Worm (Caenorhabditis elegans) whole organism, young adult: ENCODE measurements around the gene F20D6.12.

Experiments
- B0019.2 ChIP-seq: fragments of 200-800 bp; sonication (Bioruptor generic); conservative IDR thresholded peaks from 2 replicates; pipeline ENCODE4 v1.3.6; 2022; ENCODE audit warnings: missing genetic modification reagents, missing genetic modification characterization, missing compliant biosample characterization
- B0035.1 ChIP-seq: sonication (generic microtip); optimal IDR thresholded peaks from 2 replicates; lab custom pipeline; 2016; ENCODE audit warnings: missing genetic modification characterization, mild to moderate bottlenecking, missing compliant biosample characterization, missing genotype, missing genetic modification reagents
- B0261.1 ChIP-seq: sonication (generic microtip); optimal IDR thresholded peaks from 2 replicates; lab custom pipeline; 2016; ENCODE audit warnings: mild to moderate bottlenecking, missing genetic modification characterization, moderate library complexity, missing compliant biosample characterization
- C17E4.6 ChIP-seq: fragments of 200-800 bp; sonication (Bioruptor generic); IDR thresholded peaks from 2 replicates; pipeline ENCODE4 v1.3.6; 2022; ENCODE audit warnings: missing genetic modification reagents, missing genetic modification characterization, missing compliant biosample characterization
- F10E7.11 ChIP-seq: sonication (generic microtip); optimal IDR thresholded peaks from 2 replicates; lab custom pipeline; 2017; ENCODE audit warnings: mild to moderate bottlenecking, missing genetic modification characterization, moderate library complexity, missing compliant biosample characterization
- F23B12.7 ChIP-seq: sonication (generic microtip); optimal IDR thresholded peaks from 2 replicates; lab custom pipeline; 2017; ENCODE audit warnings: missing genetic modification characterization, mild to moderate bottlenecking, missing compliant biosample characterization, antibody characterized with exemption, moderate library complexity; ENCODE audit not compliant: insufficient read depth
- F37B4.10 ChIP-seq: fragments of 200-800 bp; sonication (Bioruptor generic); IDR thresholded peaks from 2 replicates; pipeline ENCODE4 v1.3.6; 2022; ENCODE audit warnings: missing genetic modification characterization, missing compliant biosample characterization
- F39B2.1 ChIP-seq: fragments of 200-800 bp; sonication (Bioruptor generic); IDR thresholded peaks from 2 replicates; pipeline ENCODE4 v1.3.6; 2022; ENCODE audit warnings: missing genetic modification reagents, missing genetic modification characterization, missing compliant biosample characterization
- F55B11.4 ChIP-seq: sonication (generic microtip); optimal IDR thresholded peaks from 2 replicates; lab custom pipeline; 2016; ENCODE audit warnings: missing compliant biosample characterization, missing genetic modification characterization, borderline replicate concordance; ENCODE audit not compliant: insufficient read depth
- K12H6.12 ChIP-seq: fragments of 200-800 bp; sonication (Bioruptor generic); optimal IDR thresholded peaks from 2 replicates; lab custom pipeline; 2018; ENCODE audit warnings: mild to moderate bottlenecking, missing genetic modification characterization, missing compliant biosample characterization
- T26A5.8 ChIP-seq: sonication (generic microtip); optimal IDR thresholded peaks from 2 replicates; lab custom pipeline; 2016; ENCODE audit warnings: missing genetic modification characterization, missing compliant biosample characterization
- Y53F4B.3 ChIP-seq: fragments of 200-800 bp; sonication (Bioruptor generic); IDR thresholded peaks from 2 replicates; pipeline ENCODE4 v1.3.6; 2022; ENCODE audit warnings: missing genetic modification reagents, missing genetic modification characterization, missing compliant biosample characterization
- Y95B8A.8 ChIP-seq: fragments of 200-800 bp; sonication (Bioruptor generic); IDR thresholded peaks from 2 replicates; pipeline ENCODE4 v1.3.6; 2022; ENCODE audit warnings: missing genetic modification reagents, missing genetic modification characterization, missing compliant biosample characterization
- ZK185.1 ChIP-seq: sonication (generic microtip); optimal IDR thresholded peaks from 2 replicates; lab custom pipeline; 2016; ENCODE audit warnings: mild to moderate bottlenecking, missing genetic modification characterization, missing compliant biosample characterization; ENCODE audit not compliant: poor library complexity, severe bottlenecking
- akir-1 ChIP-seq: fragments of 200-800 bp; sonication (Bioruptor generic); optimal IDR thresholded peaks from 2 replicates; lab custom pipeline; 2018; ENCODE audit warnings: mild to moderate bottlenecking, missing genetic modification characterization, moderate library complexity, missing compliant biosample characterization
- attf-6 ChIP-seq: fragments of 200-800 bp; sonication (Bioruptor generic); IDR thresholded peaks from 2 replicates; pipeline ENCODE4 v1.3.6; 2022; ENCODE audit warnings: missing genetic modification reagents, missing genetic modification characterization, missing compliant biosample characterization
- ceh-27 ChIP-seq: fragments of 200-800 bp; sonication (Bioruptor generic); optimal IDR thresholded peaks from 2 replicates; lab custom pipeline; 2018; ENCODE audit warnings: mild to moderate bottlenecking, missing genetic modification characterization, moderate library complexity, missing compliant biosample characterization
- ceh-58 ChIP-seq: fragments of 200-800 bp; sonication (Bioruptor generic); IDR thresholded peaks from 2 replicates; pipeline ENCODE4 v1.3.6; 2022; ENCODE audit warnings: missing genetic modification characterization, missing compliant biosample characterization
- chd-7 ChIP-seq: sonication (generic microtip); optimal IDR thresholded peaks from 2 replicates; lab custom pipeline; 2016; ENCODE audit warnings: mild to moderate bottlenecking, missing genetic modification characterization, moderate library complexity, missing compliant biosample characterization
- die-1 ChIP-seq: sonication (generic microtip); optimal IDR thresholded peaks from 2 replicates; lab custom pipeline; 2016; ENCODE audit warnings: missing genotype, mild to moderate bottlenecking, missing genetic modification characterization, missing compliant biosample characterization
- egl-44 ChIP-seq: fragments of 200-800 bp; sonication (Bioruptor generic); IDR thresholded peaks from 2 replicates; pipeline ENCODE4 v1.3.6; 2022; ENCODE audit warnings: missing genetic modification reagents, missing genetic modification characterization, missing compliant biosample characterization
- fkh-3 ChIP-seq: sonication (generic microtip); optimal IDR thresholded peaks from 2 replicates; lab custom pipeline; 2016; ENCODE audit warnings: mild to moderate bottlenecking, missing genetic modification characterization, missing compliant biosample characterization
- hlh-26 ChIP-seq: fragments of 200-800 bp; sonication (Bioruptor generic); conservative IDR thresholded peaks from 2 replicates; pipeline ENCODE4 v1.3.6; 2022; ENCODE audit warnings: missing genetic modification reagents, missing genetic modification characterization, missing compliant biosample characterization
- hmg-1.2 ChIP-seq: fragments of 200-800 bp; sonication (Bioruptor generic); IDR thresholded peaks from 2 replicates; pipeline ENCODE4 v1.3.6; 2022; ENCODE audit warnings: missing genetic modification reagents, missing genetic modification characterization, missing compliant biosample characterization
- lin-26 ChIP-seq: fragments of 200-800 bp; sonication (Bioruptor generic); IDR thresholded peaks from 2 replicates; pipeline ENCODE4 v1.3.6; 2022; ENCODE audit warnings: missing genetic modification reagents, missing genetic modification characterization, missing compliant biosample characterization
- lin-35 ChIP-seq, 3 experiments: fragments of 150-350 bp in 2 of 3; sonication (generic microtip) in 1 of 3; optimal IDR thresholded peaks; 2 replicates each; lab custom pipeline; 2014 to 2018; ENCODE audit warnings: missing biosample characterization in 3 of 3, missing genetic modification characterization in 3 of 3, missing genetic modification reagents in 3 of 3
- lin-40 ChIP-seq: sonication (generic microtip); optimal IDR thresholded peaks from 2 replicates; lab custom pipeline; 2016; ENCODE audit warnings: missing genetic modification characterization, mild to moderate bottlenecking, missing compliant biosample characterization, missing genotype, missing genetic modification reagents
- lsy-27 ChIP-seq: sonication (generic microtip); optimal IDR thresholded peaks from 2 replicates; lab custom pipeline; 2017; ENCODE audit warnings: missing genetic modification characterization, mild to moderate bottlenecking, missing compliant biosample characterization, antibody characterized with exemption, missing genotype, borderline replicate concordance; ENCODE audit not compliant: insufficient read depth
- madf-3 ChIP-seq: fragments of 200-800 bp; sonication (Bioruptor generic); IDR thresholded peaks from 2 replicates; pipeline ENCODE4 v1.3.6; 2022; ENCODE audit warnings: missing genetic modification reagents, missing genetic modification characterization, missing compliant biosample characterization
- mes-4 ChIP-seq: sonication (generic microtip); optimal IDR thresholded peaks from 2 replicates; lab custom pipeline; 2016; ENCODE audit warnings: missing genotype, missing genetic modification characterization, missing compliant biosample characterization
- nfya-1 ChIP-seq: sonication (generic microtip); optimal IDR thresholded peaks from 2 replicates; lab custom pipeline; 2017; ENCODE audit warnings: antibody characterized with exemption, missing compliant biosample characterization, missing genetic modification characterization, borderline replicate concordance; ENCODE audit not compliant: insufficient read depth
- nfya-2 ChIP-seq: fragments of 200-800 bp; sonication (Bioruptor generic); IDR thresholded peaks from 2 replicates; pipeline ENCODE4 v1.3.6; 2022; ENCODE audit warnings: missing genetic modification reagents, missing genetic modification characterization, missing compliant biosample characterization
- nhr-27 ChIP-seq: fragments of 200-800 bp; sonication (Bioruptor generic); optimal IDR thresholded peaks from 2 replicates; lab custom pipeline; 2018; ENCODE audit warnings: mild to moderate bottlenecking, missing genetic modification characterization, moderate library complexity, missing compliant biosample characterization
- rec-8 ChIP-seq, 2 experiments: sonication (generic microtip); optimal IDR thresholded peaks; 2 replicates each; lab custom pipeline; 2016; ENCODE audit warnings: mild to moderate bottlenecking in 2 of 2, missing genetic modification characterization in 2 of 2, missing genetic modification reagents in 2 of 2, missing genotype in 2 of 2, missing biosample characterization in 1 of 2, missing compliant biosample characterization in 1 of 2, moderate library complexity in 1 of 2
- sdz-38 ChIP-seq: sonication (generic microtip); optimal IDR thresholded peaks from 2 replicates; lab custom pipeline; 2016; ENCODE audit warnings: missing genotype, missing genetic modification characterization, missing compliant biosample characterization
- sea-2 ChIP-seq: fragments of 200-800 bp; sonication (Bioruptor generic); IDR thresholded peaks from 2 replicates; pipeline ENCODE4 v1.3.6; 2022; ENCODE audit warnings: missing genetic modification characterization, missing compliant biosample characterization
- snpc-1.3 ChIP-seq: sonication (generic microtip); optimal IDR thresholded peaks from 2 replicates; lab custom pipeline; 2017; ENCODE audit warnings: missing genetic modification characterization, mild to moderate bottlenecking, missing compliant biosample characterization, antibody characterized with exemption, moderate library complexity, missing genotype, missing genetic modification reagents; ENCODE audit not compliant: insufficient read depth
- snpc-4 ChIP-seq, 5 experiments: fragments of 150-350 bp in 1 of 5; sonication (generic microtip) in 4 of 5; optimal IDR thresholded peaks; 2 replicates each; lab custom pipeline; 2014 to 2018; ENCODE audit warnings: missing genetic modification characterization in 5 of 5, missing biosample characterization in 3 of 5, antibody characterized with exemption in 2 of 5, mild to moderate bottlenecking in 2 of 5, missing compliant biosample characterization in 2 of 5, missing genotype in 2 of 5, moderate library complexity in 2 of 5, missing genetic modification reagents in 1 of 5
- tbx-9 ChIP-seq: sonication (generic microtip); optimal IDR thresholded peaks from 2 replicates; lab custom pipeline; 2016; ENCODE audit warnings: borderline replicate concordance, missing genetic modification characterization, inconsistent platforms, missing compliant biosample characterization
- unc-130 ChIP-seq: sonication (generic microtip); optimal IDR thresholded peaks from 2 replicates; lab custom pipeline; 2016; ENCODE audit warnings: missing genetic modification reagents, missing genetic modification characterization, missing compliant biosample characterization
- xnd-1 ChIP-seq: sonication (generic microtip); optimal IDR thresholded peaks from 2 replicates; lab custom pipeline; 2016; ENCODE audit warnings: missing genotype, missing genetic modification reagents, missing genetic modification characterization, missing compliant biosample characterization
- zim-3 ChIP-seq: sonication (generic microtip); optimal IDR thresholded peaks from 2 replicates; lab custom pipeline; 2017; ENCODE audit warnings: mild to moderate bottlenecking, missing genetic modification characterization, moderate library complexity, missing compliant biosample characterization
- ztf-22 ChIP-seq: fragments of 200-800 bp; sonication (Bioruptor generic); optimal IDR thresholded peaks from 2 replicates; lab custom pipeline; 2018; ENCODE audit warnings: mild to moderate bottlenecking, missing genetic modification characterization, moderate library complexity, missing compliant biosample characterization
- ztf-28 ChIP-seq: fragments of 200-800 bp; sonication (Bioruptor generic); IDR thresholded peaks from 2 replicates; pipeline ENCODE4 v1.3.6; 2022; ENCODE audit warnings: missing genetic modification reagents, missing genetic modification characterization, missing compliant biosample characterization

The F20D6.12 gene

ce11 chrV:8190016-8190415 lies at the start of gene F20D6.12:
TSS of gene F20D6.12 (minus strand) at chrV:8190116.
- TF ChIP-seq ZK185.1 (no peak), F23B12.7 (tag; lab: Kevin White, UChicago) (no peak), hlh-26 (no peak), B0019.2 (GFP tag; lab: Robert Waterston, UW) (no peak), F37B4.10 (GFP tag; lab: Robert Waterston, UW) (no peak), F39B2.1 (GFP tag; lab: Robert Waterston, UW) (no peak), die-1 (tag; lab: Kevin White, UChicago) (no peak), K12H6.12 (tag; lab: Kevin White, UChicago) (no peak), nhr-27 (tag; lab: Kevin White, UChicago) (no peak), rec-8 (tag; optimal IDR thresholded peaks at IDR 0.05; lab: Kevin White, UChicago) (no peak), xnd-1 (tag; lab: Kevin White, UChicago) (no peak), C17E4.6 (no peak), lin-35 (GFP tag; optimal IDR thresholded peaks at IDR 0.05; lab: Kevin White, UChicago) (no peak)

- no peak for TF ChIP-seq hmg-1.2
- no peak for TF ChIP-seq tbx-9 (tag; lab: Kevin White, UChicago)
- no peak for TF ChIP-seq ceh-58 (GFP tag; lab: Robert Waterston, UW)
- no peak for TF ChIP-seq B0035.1 (tag; lab: Kevin White, UChicago)
- no peak for TF ChIP-seq Y53F4B.3 (GFP tag; lab: Robert Waterston, UW)
- TF ChIP-seq ceh-27 (GFP tag; lab: Kevin White, UChicago) = no peak
- no peak for TF ChIP-seq chd-7 (tag; lab: Kevin White, UChicago)
- no peak for TF ChIP-seq lin-35 (GFP tag; optimal IDR thresholded peaks at IDR 0.05; lab: Kevin White, UChicago)
- no peak for TF ChIP-seq nfya-1 (tag; lab: Kevin White, UChicago)
- no peak for TF ChIP-seq unc-130 (GFP tag; lab: Kevin White, UChicago)
- no peak for TF ChIP-seq ztf-22 (GFP tag; lab: Kevin White, UChicago)
- TF ChIP-seq ztf-28 (GFP tag; lab: Robert Waterston, UW) = no peak
- no peak for TF ChIP-seq sdz-38
- TF ChIP-seq akir-1 (GFP tag; lab: Kevin White, UChicago) = no peak
- TF ChIP-seq fkh-3 (tag; lab: Kevin White, UChicago) = no peak
- TF ChIP-seq B0261.1 = no peak
- no peak for TF ChIP-seq hlh-26
- no peak for TF ChIP-seq egl-44 (GFP tag; lab: Robert Waterston, UW)
- TF ChIP-seq zim-3 (tag; lab: Kevin White, UChicago) = no peak
Observed at ce11 chrV:8238290-8238689, 48.4 kb upstream of the F20D6.12 start, which contains the start of gene rol-3. TSS of gene rol-3 (minus strand) at chrV:8238409.

ce11 chrV:8235331-8235730 lies 45.4 kb upstream of the F20D6.12 start:
- TF ChIP-seq snpc-1.3 (no peak), egl-44 (GFP tag; lab: Robert Waterston, UW) (no peak), lsy-27 (tag; lab: Kevin White, UChicago) (no peak), F55B11.4 (no peak), snpc-4 (GFP tag; optimal IDR thresholded peaks at IDR 0.05; lab: Kevin White, UChicago) (peak; percentile 61), snpc-4 (tag; optimal IDR thresholded peaks at IDR 0.05; lab: Kevin White, UChicago) (peak in 3 of 4 experiments; percentile 73 to 91 (median 76)), ztf-22 (GFP tag; lab: Kevin White, UChicago) (no peak), nfya-2 (GFP tag; lab: Robert Waterston, UW) (no peak), mes-4 (no peak), Y95B8A.8 (GFP tag; lab: Robert Waterston, UW) (no peak), attf-6 (GFP tag; lab: Robert Waterston, UW) (0 out of 2 replicates have a peak, but pooled peaks have one; percentile 29), sdz-38 (no peak), F10E7.11 (tag; lab: Kevin White, UChicago) (no peak), T26A5.8 (tag; lab: Kevin White, UChicago) (no peak), lin-26 (GFP tag; lab: Robert Waterston, UW) (no peak), madf-3 (GFP tag; lab: Robert Waterston, UW) (0 out of 2 replicates have a peak, but pooled peaks have one; percentile 20), sea-2 (GFP tag; lab: Robert Waterston, UW) (no peak), lin-40 (no peak)
